Worm (Caenorhabditis elegans) whole organism, midembryonic: ENCODE results near the gene B0403.6.

Experiments
- T22C8.4 ChIP-seq: fragments of 200-800 bp; sonication (Bioruptor generic); IDR thresholded peaks from 2 replicates; pipeline ENCODE4 v1.3.6; 2022; ENCODE audit warnings: missing genetic modification characterization, missing compliant biosample characterization
- cog-1 ChIP-seq: sonication (generic microtip); optimal IDR thresholded peaks from 2 replicates; lab custom pipeline; 2016; ENCODE audit warnings: missing genetic modification characterization, missing compliant biosample characterization
- flt-1 ChIP-seq: fragments of 200-800 bp; sonication (Bioruptor generic); IDR thresholded peaks from 2 replicates; pipeline ENCODE4 v1.3.6; 2022; ENCODE audit warnings: missing genetic modification characterization, missing compliant biosample characterization
- klf-2 ChIP-seq: fragments of 200-800 bp; sonication (Bioruptor generic); conservative IDR thresholded peaks from 2 replicates; pipeline ENCODE4 v1.3.6; 2022; ENCODE audit warnings: missing genetic modification reagents, missing genetic modification characterization, missing compliant biosample characterization
- med-1 ChIP-seq: sonication (generic microtip); optimal IDR thresholded peaks from 2 replicates; lab custom pipeline; 2017; ENCODE audit warnings: missing genetic modification characterization, mild to moderate bottlenecking, missing compliant biosample characterization, antibody characterized with exemption, missing genetic modification reagents; ENCODE audit not compliant: insufficient read depth
- ref-1 ChIP-seq: fragments of 200-800 bp; sonication (Bioruptor generic); conservative IDR thresholded peaks from 2 replicates; pipeline ENCODE4 v1.3.6; 2022; ENCODE audit warnings: missing genetic modification reagents, missing genetic modification characterization, missing compliant biosample characterization
- tab-1 ChIP-seq: fragments of 200-800 bp; sonication (Bioruptor generic); IDR thresholded peaks from 2 replicates; pipeline ENCODE4 v1.3.6; 2022; ENCODE audit warnings: missing genetic modification characterization, missing compliant biosample characterization
- ztf-23 ChIP-seq: fragments of 200-800 bp; sonication (Bioruptor generic); IDR thresholded peaks from 2 replicates; pipeline ENCODE4 v1.3.6; 2022; ENCODE audit warnings: missing genetic modification reagents, missing genetic modification characterization, missing compliant biosample characterization
- ztf-29 ChIP-seq: fragments of 200-800 bp; sonication (Bioruptor generic); IDR thresholded peaks from 2 replicates; pipeline ENCODE4 v1.3.6; 2022; ENCODE audit warnings: missing genetic modification reagents, missing genetic modification characterization, missing compliant biosample characterization

The B0403.6 gene

DNA sequence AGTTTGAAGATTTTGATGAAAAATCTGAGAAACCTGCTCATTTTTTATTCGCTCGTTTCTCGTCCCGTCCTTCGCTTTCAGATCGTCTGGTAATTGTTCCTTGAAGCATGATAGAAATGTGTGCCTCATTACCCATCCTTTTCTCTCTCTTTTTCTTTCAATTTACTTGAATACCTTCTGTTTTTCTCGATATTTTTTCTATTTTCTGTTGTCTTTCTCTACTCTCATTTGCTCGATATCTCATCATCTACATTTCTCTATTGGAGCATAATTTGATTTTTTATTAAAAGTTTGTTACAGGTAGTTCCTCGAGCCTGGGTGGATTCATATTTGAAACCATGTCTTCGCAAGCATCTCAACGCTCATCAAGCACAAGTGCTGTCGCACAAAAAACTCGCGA lies 24.9 kb downstream of the B0403.6 start, which contains the start of gene ubc-17:
TSS of gene ubc-17 (plus strand) at position 301 of the 400 bp plus-strand sequence.
- TF ChIP-seq klf-2 (GFP tag; lab: Robert Waterston, UW) (no peak), T22C8.4 (GFP tag; lab: Robert Waterston, UW) (no peak), ref-1 (GFP tag; lab: Robert Waterston, UW) (no peak), tab-1 (GFP tag; lab: Robert Waterston, UW) (no peak), cog-1 (tag; lab: Kevin White, UChicago) (no peak), flt-1 (GFP tag; lab: Robert Waterston, UW) (no peak), ztf-23 (GFP tag; lab: Robert Waterston, UW) (no peak), ztf-29 (GFP tag; lab: Robert Waterston, UW) (no peak), med-1 (GFP tag; lab: Kevin White, UChicago) (no peak)

DNA sequence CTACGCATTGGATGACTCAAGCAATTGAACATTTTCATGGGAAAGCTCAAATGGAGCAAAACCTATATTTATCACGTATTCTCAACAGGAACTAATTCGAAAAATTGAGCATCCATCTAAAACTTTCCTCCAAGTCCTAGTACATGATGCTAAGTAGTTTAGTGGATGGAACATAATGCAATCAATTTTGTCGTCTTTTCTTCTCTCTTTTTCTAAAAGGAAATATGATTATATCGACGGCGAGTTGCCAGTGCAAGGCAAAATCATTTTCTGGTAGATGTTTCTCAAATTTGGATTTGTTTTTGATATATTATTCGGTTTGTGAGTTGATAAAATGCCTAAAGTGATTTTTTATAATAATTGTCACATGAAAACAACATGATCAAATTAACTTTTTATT lies 34.4 kb downstream of the B0403.6 start:
- TF ChIP-seq klf-2 (GFP tag; lab: Robert Waterston, UW) (no peak), med-1 (GFP tag; lab: Kevin White, UChicago) (no peak), ztf-23 (GFP tag; lab: Robert Waterston, UW) (no peak), tab-1 (GFP tag; lab: Robert Waterston, UW) (no peak), ref-1 (GFP tag; lab: Robert Waterston, UW) (no peak), cog-1 (tag; lab: Kevin White, UChicago) (no peak), ztf-29 (GFP tag; lab: Robert Waterston, UW) (no peak), flt-1 (GFP tag; lab: Robert Waterston, UW) (no peak), T22C8.4 (GFP tag; lab: Robert Waterston, UW) (no peak)

DNA sequence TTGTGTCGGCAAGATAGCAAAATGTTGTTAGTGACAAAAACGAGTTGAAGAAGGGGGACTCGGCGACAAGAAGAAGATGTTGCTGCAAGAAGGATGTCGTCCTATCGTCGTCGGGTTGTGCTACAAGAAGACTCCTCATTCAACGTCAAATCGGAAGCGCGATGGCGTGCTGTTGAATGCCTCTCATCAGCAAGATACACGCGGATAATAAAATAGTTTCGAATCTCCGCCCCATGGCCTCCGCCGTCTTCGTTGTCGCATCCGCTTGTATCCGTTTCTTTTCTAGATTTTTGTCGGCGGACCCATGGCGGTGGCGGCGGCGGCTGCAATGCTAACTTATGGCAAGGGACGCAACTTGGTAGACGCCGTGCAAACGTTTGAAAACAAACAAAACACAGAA lies 37.2 kb downstream of the B0403.6 start:
- no peak for TF ChIP-seq T22C8.4 (GFP tag; lab: Robert Waterston, UW)
- TF ChIP-seq cog-1 (tag; lab: Kevin White, UChicago) = no peak
- TF ChIP-seq klf-2 (GFP tag; lab: Robert Waterston, UW) = no peak
- no peak for TF ChIP-seq med-1 (GFP tag; lab: Kevin White, UChicago)
- no peak for TF ChIP-seq tab-1 (GFP tag; lab: Robert Waterston, UW)
- no peak for TF ChIP-seq ztf-23 (GFP tag; lab: Robert Waterston, UW)
- TF ChIP-seq flt-1 (GFP tag; lab: Robert Waterston, UW) = no peak
- no peak for TF ChIP-seq ztf-29 (GFP tag; lab: Robert Waterston, UW)
- no peak for TF ChIP-seq ref-1 (GFP tag; lab: Robert Waterston, UW)

DNA sequence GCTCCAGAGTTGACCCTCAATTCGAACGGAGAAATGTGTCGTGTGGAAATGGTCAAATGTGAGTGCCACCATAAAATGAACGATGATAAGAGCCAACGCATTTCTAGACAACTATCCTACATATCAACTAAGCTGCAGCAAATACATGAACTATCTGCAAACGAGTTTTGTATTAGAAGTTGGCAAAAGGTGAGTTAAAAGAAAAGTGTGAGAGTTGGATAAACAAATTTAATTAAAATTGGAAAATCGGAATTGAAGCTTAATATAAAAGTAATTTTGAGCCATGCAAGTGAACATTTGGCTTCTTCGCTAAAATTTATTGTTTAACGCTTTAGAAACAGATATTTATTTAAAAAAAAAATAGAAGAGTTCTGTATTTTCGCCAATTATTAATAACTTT lies 39.2 kb downstream of the B0403.6 start, which contains the start of gene cest-19:
TSS of gene cest-19 (minus strand) at position 101 of the 400 bp plus-strand sequence.
- TF ChIP-seq ztf-29 (GFP tag; lab: Robert Waterston, UW) (no peak), klf-2 (GFP tag; lab: Robert Waterston, UW) (no peak), cog-1 (tag; lab: Kevin White, UChicago) (no peak), ref-1 (GFP tag; lab: Robert Waterston, UW) (no peak), med-1 (GFP tag; lab: Kevin White, UChicago) (no peak), ztf-23 (GFP tag; lab: Robert Waterston, UW) (no peak), flt-1 (GFP tag; lab: Robert Waterston, UW) (no peak), T22C8.4 (GFP tag; lab: Robert Waterston, UW) (no peak), tab-1 (GFP tag; lab: Robert Waterston, UW) (no peak)

DNA sequence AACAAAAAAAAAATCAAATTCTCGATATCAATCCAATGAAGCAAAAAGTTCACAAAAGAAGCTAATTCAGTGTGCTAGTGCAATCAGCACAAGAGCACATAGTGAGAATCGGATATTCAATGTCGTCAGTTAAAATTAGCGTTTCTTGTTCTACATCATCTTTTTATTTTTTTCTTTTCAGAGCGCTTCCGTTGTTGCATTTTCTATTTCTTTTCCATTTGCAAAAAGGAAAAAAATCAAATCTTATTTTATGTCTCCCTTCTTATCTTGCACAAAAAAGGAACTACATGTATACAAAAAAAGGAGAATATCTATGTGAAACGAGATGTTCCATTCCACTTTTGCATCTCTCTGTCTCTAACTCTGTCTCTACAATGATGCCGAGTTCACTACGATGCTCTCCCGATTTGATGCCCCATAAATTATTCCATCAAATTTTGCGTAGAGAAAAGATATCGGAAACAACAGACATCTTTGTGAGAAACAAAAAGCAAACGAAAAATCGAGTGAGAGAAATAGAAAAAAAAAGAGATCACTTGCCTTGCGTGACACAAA lies 41.4 kb downstream of the B0403.6 start:
- no peak for TF ChIP-seq flt-1 (GFP tag; lab: Robert Waterston, UW)
- no peak for TF ChIP-seq ref-1 (GFP tag; lab: Robert Waterston, UW)
- no peak for TF ChIP-seq ztf-23 (GFP tag; lab: Robert Waterston, UW)
- no peak for TF ChIP-seq klf-2 (GFP tag; lab: Robert Waterston, UW)
- no peak for TF ChIP-seq med-1 (GFP tag; lab: Kevin White, UChicago)
- no peak for TF ChIP-seq ztf-29 (GFP tag; lab: Robert Waterston, UW)
- TF ChIP-seq cog-1 (tag; lab: Kevin White, UChicago) = no peak
- TF ChIP-seq tab-1 (GFP tag; lab: Robert Waterston, UW) = no peak
- TF ChIP-seq T22C8.4 (GFP tag; lab: Robert Waterston, UW) = no peak

DNA sequence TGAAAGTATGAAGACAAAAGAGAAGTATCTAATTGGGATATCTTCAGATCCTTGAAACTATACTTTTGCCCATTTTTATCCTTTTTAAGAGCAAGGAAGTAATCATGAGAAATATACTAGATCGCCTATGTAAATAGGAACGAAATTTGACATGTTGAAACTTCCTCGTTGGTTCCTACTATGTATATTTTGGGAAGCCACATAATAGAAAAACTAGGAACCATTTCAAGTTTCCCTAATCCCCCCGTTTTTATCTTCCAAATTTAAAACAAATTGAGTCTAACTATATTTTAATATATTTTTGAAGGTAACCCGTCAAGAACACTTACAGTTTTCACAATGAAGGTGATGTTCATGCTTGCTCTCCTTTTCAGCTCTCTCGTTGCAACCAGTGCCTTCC lies 46.3 kb downstream of the B0403.6 start, which contains the start of gene flp-26:
TSS of gene flp-26 (plus strand) at position 301 of the 400 bp plus-strand sequence.
- no peak for TF ChIP-seq ztf-29 (GFP tag; lab: Robert Waterston, UW)
- no peak for TF ChIP-seq flt-1 (GFP tag; lab: Robert Waterston, UW)
- TF ChIP-seq med-1 (GFP tag; lab: Kevin White, UChicago) = no peak
- no peak for TF ChIP-seq klf-2 (GFP tag; lab: Robert Waterston, UW)
- no peak for TF ChIP-seq ref-1 (GFP tag; lab: Robert Waterston, UW)
- no peak for TF ChIP-seq cog-1 (tag; lab: Kevin White, UChicago)
